Fruit fly (Drosophila melanogaster) whole organism, prepupa: ENCODE results near the gene RpS25.

Source experiments
- CG10631 ChIP-seq: fragments of 200-800 bp; sonication (Bioruptor generic); optimal IDR thresholded peaks from 2 replicates; lab custom pipeline; 2016; ENCODE audit warnings: missing biosample characterization, missing genetic modification characterization
- CG11294 ChIP-seq: fragments of 200-800 bp; sonication (Bioruptor generic); IDR thresholded peaks from 2 replicates; pipeline ENCODE4 v1.3.6; 2022; ENCODE audit warnings: missing biosample characterization, missing genetic modification characterization
- CG11762 ChIP-seq: fragments of 200-800 bp; sonication (Bioruptor generic); optimal IDR thresholded peaks from 3 replicates; lab custom pipeline; 2016; ENCODE audit warnings: missing biosample characterization, missing genetic modification characterization; ENCODE audit not compliant: insufficient read depth
- CG15336 ChIP-seq: fragments of 200-800 bp; sonication (Bioruptor generic); IDR thresholded peaks from 2 replicates; pipeline ENCODE4 v1.3.6; 2022; ENCODE audit warnings: missing biosample characterization, missing genetic modification characterization
- CG1621 ChIP-seq: fragments of 200-800 bp; sonication (Bioruptor generic); optimal IDR thresholded peaks from 3 replicates; lab custom pipeline; 2018; ENCODE audit warnings: missing biosample characterization, mild to moderate bottlenecking, missing genetic modification characterization
- CG31627 ChIP-seq: fragments of 200-800 bp; sonication (Bioruptor generic); optimal IDR thresholded peaks from 3 replicates; lab custom pipeline; 2016; ENCODE audit warnings: missing biosample characterization, missing genetic modification characterization
- CG32006 ChIP-seq: fragments of 200-800 bp; sonication (Bioruptor generic); optimal IDR thresholded peaks from 3 replicates; lab custom pipeline; 2017; ENCODE audit warnings: missing biosample characterization, mild to moderate bottlenecking, missing genetic modification characterization
- CG34406 ChIP-seq: fragments of 200-800 bp; sonication (Bioruptor generic); optimal IDR thresholded peaks from 3 replicates; lab custom pipeline; 2016; ENCODE audit warnings: missing biosample characterization, missing genetic modification characterization
- CG4318 ChIP-seq: fragments of 200-800 bp; sonication (Bioruptor generic); optimal IDR thresholded peaks from 3 replicates; lab custom pipeline; 2017; ENCODE audit warnings: missing biosample characterization, mild to moderate bottlenecking, missing genetic modification characterization
- CG6163 ChIP-seq: fragments of 200-800 bp; sonication (Bioruptor generic); IDR thresholded peaks from 3 replicates; pipeline ENCODE4 v1.3.6; 2022; ENCODE audit warnings: missing biosample characterization, missing genetic modification characterization
- CG6792 ChIP-seq: fragments of 200-800 bp; sonication (Bioruptor generic); optimal IDR thresholded peaks from 3 replicates; lab custom pipeline; 2016; ENCODE audit warnings: missing biosample characterization, missing genetic modification characterization
- CG6808 ChIP-seq: fragments of 200-800 bp; sonication (Bioruptor generic); optimal IDR thresholded peaks from 3 replicates; lab custom pipeline; 2017; ENCODE audit warnings: missing biosample characterization, missing genetic modification characterization, mild to moderate bottlenecking, moderate library complexity, missing genetic modification reagents
- CG7368 ChIP-seq: fragments of 200-800 bp; sonication (Bioruptor generic); optimal IDR thresholded peaks from 3 replicates; lab custom pipeline; 2016; ENCODE audit warnings: missing biosample characterization, missing genetic modification characterization
- CG8119 ChIP-seq: fragments of 200-800 bp; sonication (Bioruptor generic); IDR thresholded peaks from 3 replicates; pipeline ENCODE4 v1.3.6; 2022; ENCODE audit warnings: missing biosample characterization, missing genetic modification characterization
- CG9139 ChIP-seq: fragments of 200-800 bp; sonication (Bioruptor generic); optimal IDR thresholded peaks from 3 replicates; lab custom pipeline; 2017; ENCODE audit warnings: missing biosample characterization, mild to moderate bottlenecking, missing genetic modification characterization
- Eip75B ChIP-seq: fragments of 200-800 bp; sonication (Bioruptor generic); optimal IDR thresholded peaks from 3 replicates; lab custom pipeline; 2016; ENCODE audit warnings: missing biosample characterization, missing genetic modification characterization
- Eip78C ChIP-seq: fragments of 200-800 bp; sonication (Bioruptor generic); peaks from one replicate; lab custom pipeline; 2016; ENCODE audit warnings: missing biosample characterization, missing genetic modification characterization
- Eip93F ChIP-seq: fragments of 200-800 bp; sonication (Bioruptor generic); optimal IDR thresholded peaks from 2 replicates; lab custom pipeline; 2016; ENCODE audit warnings: missing biosample characterization, mild to moderate bottlenecking, missing genetic modification characterization
- Ets96B ChIP-seq: fragments of 200-800 bp; optimal IDR thresholded peaks from 2 replicates; lab custom pipeline; 2019; ENCODE audit warnings: missing biosample characterization, mild to moderate bottlenecking, missing genetic modification characterization, moderate library complexity
- Gug ChIP-seq: fragments of 200-800 bp; sonication (Bioruptor generic); IDR thresholded peaks from 2 replicates; pipeline ENCODE4 v1.3.6; 2022; ENCODE audit warnings: missing biosample characterization, missing genetic modification characterization
- Hr38 ChIP-seq: sonication (Bioruptor generic); optimal IDR thresholded peaks from 2 replicates; lab custom pipeline; 2016; ENCODE audit warnings: missing biosample characterization, missing genetic modification characterization
- Hr39 ChIP-seq: fragments of 200-800 bp; sonication (Bioruptor generic); optimal IDR thresholded peaks from 2 replicates; lab custom pipeline; 2016; ENCODE audit warnings: missing biosample characterization, missing genetic modification characterization
- Hr4 ChIP-seq: fragments of 200-800 bp; sonication (Bioruptor generic); optimal IDR thresholded peaks from 3 replicates; lab custom pipeline; 2016; ENCODE audit warnings: missing biosample characterization, missing genetic modification characterization
- Sox14 ChIP-seq: fragments of 200-800 bp; sonication (Bioruptor generic); optimal IDR thresholded peaks from 3 replicates; lab custom pipeline; 2016; ENCODE audit warnings: missing biosample characterization, missing genetic modification characterization
- achi ChIP-seq: fragments of 200-800 bp; sonication (Bioruptor generic); optimal IDR thresholded peaks from 3 replicates; lab custom pipeline; 2016; ENCODE audit warnings: missing biosample characterization, missing genetic modification characterization
- cyc ChIP-seq: fragments of 200-800 bp; sonication (Bioruptor generic); optimal IDR thresholded peaks from 3 replicates; lab custom pipeline; 2016; ENCODE audit warnings: missing biosample characterization, missing genetic modification characterization
- eg ChIP-seq: fragments of 200-800 bp; sonication (Bioruptor generic); IDR thresholded peaks from 3 replicates; pipeline ENCODE4 v1.3.6; 2022; ENCODE audit warnings: missing biosample characterization, missing genetic modification characterization
- esn ChIP-seq: fragments of 200-800 bp; sonication (Bioruptor generic); optimal IDR thresholded peaks from 2 replicates; lab custom pipeline; 2016; ENCODE audit warnings: missing biosample characterization, mild to moderate bottlenecking, missing genetic modification characterization, moderate library complexity
- fd59A ChIP-seq: fragments of 200-800 bp; sonication (Bioruptor generic); optimal IDR thresholded peaks from 2 replicates; lab custom pipeline; 2017; ENCODE audit warnings: missing biosample characterization, mild to moderate bottlenecking, missing genetic modification characterization, missing genetic modification reagents
- fkh ChIP-seq: fragments of 200-800 bp; sonication (Bioruptor generic); optimal IDR thresholded peaks from 3 replicates; lab custom pipeline; 2017; ENCODE audit warnings: missing biosample characterization, mild to moderate bottlenecking, missing genetic modification characterization, moderate library complexity
- lz ChIP-seq: fragments of 200-800 bp; sonication (Bioruptor generic); optimal IDR thresholded peaks from 3 replicates; lab custom pipeline; 2016; ENCODE audit warnings: missing biosample characterization, missing genetic modification characterization
- pdm3 ChIP-seq: fragments of 200-800 bp; sonication (Bioruptor generic); optimal IDR thresholded peaks from 3 replicates; lab custom pipeline; 2016; ENCODE audit warnings: missing biosample characterization, missing genetic modification characterization
- svp ChIP-seq: fragments of 200-800 bp; sonication (Bioruptor generic); peaks from one replicate; lab custom pipeline; 2016; ENCODE audit warnings: missing biosample characterization, missing genetic modification characterization
- topi ChIP-seq: fragments of 200-800 bp; sonication (Bioruptor generic); optimal IDR thresholded peaks from 3 replicates; lab custom pipeline; 2016; ENCODE audit warnings: missing biosample characterization, missing genetic modification characterization
- vri ChIP-seq: fragments of 200-800 bp; sonication (Bioruptor generic); optimal IDR thresholded peaks from 3 replicates; lab custom pipeline; 2016; ENCODE audit warnings: missing biosample characterization, mild to moderate bottlenecking, missing genetic modification characterization

RpS25 gene

DNA sequence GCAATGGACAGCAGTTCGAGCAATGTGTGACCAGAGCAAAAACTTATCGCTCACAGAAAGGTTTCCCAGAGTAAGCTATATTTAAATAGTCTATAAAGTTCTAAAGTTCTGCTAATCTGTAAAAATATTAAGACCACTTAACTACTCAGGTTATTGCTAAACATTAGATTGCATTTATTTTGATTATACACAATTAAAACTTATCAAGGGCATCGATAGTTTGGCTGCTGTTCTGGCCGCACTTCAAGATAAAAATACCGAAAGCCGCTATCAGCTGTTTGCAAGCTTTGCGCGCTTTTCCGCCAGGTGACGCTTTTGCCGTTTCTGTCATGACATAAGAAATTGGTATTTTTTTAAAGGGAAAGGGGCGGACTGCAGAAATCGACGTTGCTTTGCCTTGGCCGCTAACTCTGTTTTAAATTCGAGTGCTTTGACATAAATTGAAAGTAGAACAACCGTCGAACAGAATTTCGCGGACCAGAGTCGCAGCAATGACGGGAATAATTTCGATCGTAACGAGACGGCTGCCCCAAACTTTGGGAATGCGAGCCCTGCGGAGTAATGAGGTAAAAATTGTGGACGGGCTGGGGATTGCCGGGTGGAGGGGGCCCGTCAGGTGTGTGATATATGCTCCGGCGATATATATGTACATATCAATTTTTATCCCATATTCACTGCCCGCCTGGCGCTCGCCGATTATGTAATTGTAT is 28.0 kb upstream of the RpS25 start, which contains the start of the genes CG17734 and CG5214:
Gene CG17734, minus strand, starts transcription at position 49 of the 710 bp plus-strand sequence.
Gene CG5214, plus strand, starts transcription at position 352 of the 710 bp plus-strand sequence.
- TF ChIP-seq topi (GFP tag; lab: Kevin White, UChicago) (peak; percentile 20), achi (GFP tag; lab: Kevin White, UChicago) (peak; percentile 98), Eip78C (GFP tag; lab: Kevin White, UChicago) (peak; percentile 58), vri (GFP tag; lab: Kevin White, UChicago) (peak; percentile 95), cyc (GFP tag; lab: Kevin White, UChicago) (peak; percentile 30), lz (GFP tag; lab: Kevin White, UChicago) (peak; percentile 53), CG34406 (no peak), Sox14 (GFP tag; lab: Kevin White, UChicago) (peak; percentile 32), CG6808 (no peak)

DNA sequence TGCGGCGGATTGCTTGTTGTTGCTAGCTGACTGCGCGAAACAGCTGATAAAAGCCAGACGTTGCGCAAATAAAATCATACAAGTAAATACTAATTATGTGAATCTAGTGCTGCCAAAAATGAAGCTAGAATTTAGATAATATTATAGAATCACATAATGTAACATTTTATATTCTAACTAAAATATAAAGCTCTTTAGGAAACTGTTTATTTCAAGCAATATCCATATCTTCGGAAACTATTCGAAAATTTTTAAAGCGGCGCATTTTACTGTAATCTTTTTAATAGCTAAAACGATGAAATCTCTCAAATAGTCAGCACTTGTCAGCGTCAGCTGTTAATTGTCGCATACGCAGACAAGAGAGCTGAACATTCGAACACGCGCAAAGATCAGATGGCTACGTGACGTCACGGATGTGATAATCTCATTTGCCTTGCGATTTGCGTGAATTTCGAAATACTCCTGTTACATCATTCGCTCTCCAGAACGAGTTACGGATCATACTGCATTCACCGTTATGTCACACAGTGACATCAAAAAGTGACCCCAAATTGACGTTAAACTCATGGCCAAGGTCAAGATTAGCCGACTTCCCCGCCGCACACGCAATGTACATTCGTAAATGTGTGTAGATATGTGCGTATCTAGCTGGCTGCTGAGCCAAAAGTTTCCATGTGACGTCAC is 27.1 kb upstream of the RpS25 start:
- TF ChIP-seq svp (GFP tag; lab: Kevin White, UChicago), result peak; percentile 81
- no peak for TF ChIP-seq CG8119 (GFP tag; lab: Robert Waterston, UW)
- TF ChIP-seq esn (GFP tag; lab: Kevin White, UChicago), result no peak
- no peak for TF ChIP-seq CG6792 (GFP tag; lab: Kevin White, UChicago)
- no peak for TF ChIP-seq CG1621 (tag; lab: Kevin White, UChicago)
- peak; percentile 58 for TF ChIP-seq CG9139 (GFP tag; lab: Kevin White, UChicago)
- peak; percentile 16 for TF ChIP-seq Ets96B
- TF ChIP-seq vri (GFP tag; lab: Kevin White, UChicago), result peak; percentile 90
- TF ChIP-seq CG4318 (GFP tag; lab: Kevin White, UChicago), result no peak
- TF ChIP-seq fkh, result peak; percentile 85

DNA sequence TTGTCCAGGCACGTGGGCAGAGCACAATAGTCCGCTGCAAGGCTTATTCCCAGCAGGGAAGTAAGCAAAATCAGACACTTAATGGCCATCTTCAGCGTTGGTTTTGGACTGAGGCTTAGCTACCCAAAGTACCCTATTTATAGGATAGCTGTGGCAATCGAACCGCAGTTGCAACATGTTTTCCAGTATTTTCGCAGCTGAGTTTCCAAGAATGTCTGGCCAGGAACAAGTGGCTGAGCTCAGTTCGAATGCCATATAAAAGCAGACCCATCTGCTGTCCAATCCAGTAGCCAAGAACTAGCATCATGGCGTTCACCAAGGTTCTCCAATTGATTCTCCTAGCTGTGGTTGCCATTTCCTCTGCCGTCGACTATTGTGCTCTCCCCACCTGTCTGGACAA is 24.8 kb upstream of the RpS25 start, which contains the start of the genes scpr-B and scpr-A:
Gene scpr-B, minus strand, starts transcription at position 101 of the 400 bp plus-strand sequence.
Gene scpr-A, plus strand, starts transcription at position 293 of the 400 bp plus-strand sequence.
- TF ChIP-seq Eip78C (GFP tag; lab: Kevin White, UChicago) (no peak), CG11294 (GFP tag; lab: Robert Waterston, UW) (no peak), CG1621 (tag; lab: Kevin White, UChicago) (no peak), CG32006 (GFP tag; lab: Kevin White, UChicago) (no peak), eg (no peak)
- TF ChIP-seq, all 60 proteins: peak for 0

DNA sequence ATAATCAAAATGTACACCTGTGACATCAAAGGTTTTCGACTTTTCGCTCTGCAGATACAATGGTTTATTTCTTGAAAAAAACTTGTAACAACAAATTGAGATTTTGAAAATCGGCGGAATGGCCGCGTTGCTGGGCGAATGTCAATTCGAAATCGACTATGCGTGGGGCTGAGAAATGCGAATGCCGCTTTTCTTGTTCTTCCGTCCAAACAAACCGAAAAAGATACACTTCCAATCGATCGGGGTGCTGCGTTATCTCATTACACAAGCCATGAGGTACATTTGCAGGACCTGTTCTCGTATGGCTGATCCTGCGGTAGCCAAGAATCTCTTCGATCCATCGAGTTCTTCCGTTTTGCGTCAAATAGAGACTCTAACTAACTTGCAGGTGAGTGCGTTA is 21.5 kb upstream of the RpS25 start, which contains the start of gene CG31388:
Gene CG31388, plus strand, starts transcription at position 218 of the 400 bp plus-strand sequence.
- peak; percentile 54 for TF ChIP-seq fkh
- no peak for TF ChIP-seq CG10631 (GFP tag; lab: Kevin White, UChicago)
- TF ChIP-seq, all 60 proteins: peak for 1

DNA sequence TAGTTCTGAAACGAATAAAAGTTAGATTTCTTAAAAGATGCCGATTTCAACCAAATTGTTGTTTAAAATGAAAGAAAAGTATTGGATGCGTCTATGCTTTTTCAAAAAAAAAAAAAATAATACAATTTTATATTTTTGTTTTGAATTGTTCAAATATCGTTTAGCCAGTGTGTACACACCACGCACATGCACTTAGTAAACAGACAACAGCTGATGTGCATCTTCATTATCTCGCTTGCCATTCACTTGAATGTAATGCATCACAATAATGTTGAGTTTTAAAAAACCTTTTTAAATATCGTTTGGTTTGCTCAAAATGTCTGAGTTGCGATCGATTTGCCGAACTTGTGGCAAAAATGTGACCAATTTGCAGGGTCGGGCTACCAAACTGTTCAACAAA is 20.0 kb upstream of the RpS25 start, which contains the start of gene CG31441:
Gene CG31441, plus strand, starts transcription at position 246 of the 400 bp plus-strand sequence.
- TF ChIP-seq esn (GFP tag; lab: Kevin White, UChicago) (peak; percentile 28), Gug (GFP tag; lab: Robert Waterston, UW) (no peak), fkh (peak; percentile 94)

DNA sequence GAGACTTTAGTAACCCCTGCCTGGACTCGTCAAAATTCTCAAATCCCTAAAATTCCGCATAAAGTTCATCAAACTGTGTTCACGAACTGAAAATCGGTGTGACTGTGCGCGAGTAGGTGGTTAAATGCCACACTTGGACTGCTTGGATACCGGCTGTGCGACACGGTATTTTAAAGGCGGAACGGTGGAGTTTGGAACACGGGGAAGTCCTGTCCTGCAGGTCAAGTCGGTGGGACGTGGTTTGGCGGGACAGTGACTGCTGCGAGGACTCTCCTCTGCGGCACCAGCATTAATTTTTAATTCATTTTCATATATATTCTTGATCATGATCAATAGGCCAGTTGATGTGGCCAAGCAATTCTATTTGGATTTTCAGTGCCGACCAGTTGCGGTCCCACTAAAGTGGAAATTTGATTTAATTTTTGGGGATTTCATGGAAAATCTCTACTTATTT is 18.9 kb upstream of the RpS25 start, which contains the start of the genes Arfip and CG17721:
Gene Arfip, minus strand, starts transcription at position 96 of the 454 bp plus-strand sequence.
Gene CG17721, plus strand, starts transcription at position 223 of the 454 bp plus-strand sequence.
- TF ChIP-seq CG1621 (tag; lab: Kevin White, UChicago) (peak; percentile 89), Eip78C (GFP tag; lab: Kevin White, UChicago) (no peak)
- TF ChIP-seq, all 60 proteins: peak for 1

DNA sequence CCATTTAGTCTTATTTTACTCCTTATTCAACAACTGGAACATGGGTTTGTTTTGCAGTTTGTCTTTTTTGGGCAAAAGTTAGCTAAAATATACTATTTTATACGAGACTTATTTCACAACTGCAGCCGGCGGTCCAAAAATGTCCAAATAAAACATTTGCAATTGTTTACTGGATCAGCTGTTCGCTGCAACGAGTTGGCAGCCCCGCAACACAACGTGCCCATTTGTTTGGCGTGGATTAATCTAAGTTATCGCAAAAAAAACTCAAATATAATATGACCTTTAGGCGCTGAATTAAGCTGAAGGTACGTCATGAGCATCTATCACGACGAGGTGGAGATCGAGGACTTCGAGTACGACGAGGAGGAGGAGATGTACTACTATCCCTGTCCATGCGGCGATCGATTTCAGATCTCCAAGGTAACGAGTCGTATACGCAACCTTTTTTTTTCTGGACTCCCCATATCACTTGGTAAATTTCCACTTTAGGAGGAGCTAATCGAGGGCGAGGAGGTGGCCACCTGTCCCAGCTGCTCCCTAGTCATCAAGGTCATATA is 15.7 kb upstream of the RpS25 start, which contains the start of the genes CG17187 and Dph3:
Gene CG17187, minus strand, starts transcription at position 175 of the 557 bp plus-strand sequence.
Gene Dph3, plus strand, starts transcription at position 208 of the 557 bp plus-strand sequence.
- TF ChIP-seq CG6808, result no peak
- no peak for TF ChIP-seq CG6163
- no peak for TF ChIP-seq CG7368
- no peak for TF ChIP-seq Hr39 (GFP tag; lab: Kevin White, UChicago)
- TF ChIP-seq Hr38 (GFP tag; lab: Kevin White, UChicago), result no peak
- no peak for TF ChIP-seq CG31627 (GFP tag; lab: Kevin White, UChicago)
- TF ChIP-seq CG15336 (GFP tag; lab: Robert Waterston, UW), result no peak
- TF ChIP-seq Eip93F (GFP tag; lab: Kevin White, UChicago), result no peak
- no peak for TF ChIP-seq fd59A
- no peak for TF ChIP-seq CG6792 (GFP tag; lab: Kevin White, UChicago)
- no peak for TF ChIP-seq Eip78C (GFP tag; lab: Kevin White, UChicago)
- TF ChIP-seq Hr4 (GFP tag; lab: Kevin White, UChicago), result no peak
- no peak for TF ChIP-seq Eip75B (GFP tag; lab: Kevin White, UChicago)
- TF ChIP-seq pdm3 (GFP tag; lab: Kevin White, UChicago), result no peak
- TF ChIP-seq CG11762 (GFP tag; lab: Kevin White, UChicago), result no peak
- no peak for TF ChIP-seq CG10631 (GFP tag; lab: Kevin White, UChicago)
- no peak for TF ChIP-seq CG32006 (GFP tag; lab: Kevin White, UChicago)
